Worm (Caenorhabditis elegans): ENCODE results near the gene Y39G8B.1.

ce11 chrII:14005183-14005582 is 31.6 kb upstream of the Y39G8B.1 start:
- no peak for TF ChIP-seq elt-2 (tag; optimal IDR thresholded peaks at IDR 0.05)
- TF ChIP-seq ztf-16 (tag; optimal IDR thresholded peaks at IDR 0.05), result no peak
- TF ChIP-seq tbx-2 (tag; optimal IDR thresholded peaks at IDR 0.05), result no peak
- no peak for TF ChIP-seq hlh-15 (tag; optimal IDR thresholded peaks at IDR 0.05)
- TF ChIP-seq hlh-30 (tag; optimal IDR thresholded peaks at IDR 0.05; ENCODE audit: insufficient read depth), result no peak
- TF ChIP-seq ceh-22 (tag; optimal IDR thresholded peaks at IDR 0.05), result no peak
- TF ChIP-seq ahr-1 (tag; optimal IDR thresholded peaks at IDR 0.05), result no peak
